Worm (Caenorhabditis elegans) whole organism, L3 larva: ENCODE data around the gene C09G4.4.

Experiments
- aly-2 ChIP-seq: fragments of 150-350 bp; optimal IDR thresholded peaks from 2 replicates; lab custom pipeline; 2014; ENCODE audit warnings: missing biosample characterization, missing genetic modification characterization
- elt-3 ChIP-seq, 3 experiments: fragments of 150-350 bp in 1 of 3; sonication (generic microtip) in 2 of 3; optimal IDR thresholded peaks; 2 replicates in 2 of 3; 4 replicates in 1 of 3; lab custom pipeline; 2014 to 2017; ENCODE audit warnings: missing biosample characterization in 3 of 3, missing genetic modification characterization in 3 of 3
- lin-39 ChIP-seq: fragments of 150-350 bp; optimal IDR thresholded peaks from 2 replicates; lab custom pipeline; 2018; ENCODE audit warnings: missing biosample characterization, missing genetic modification reagents, missing genetic modification characterization
- mdl-1 ChIP-seq: fragments of 150-350 bp; optimal IDR thresholded peaks from 2 replicates; lab custom pipeline; 2014; ENCODE audit warnings: missing biosample characterization, missing genetic modification characterization
- nhr-11 ChIP-seq: fragments of 150-350 bp; optimal IDR thresholded peaks from 2 replicates; lab custom pipeline; 2014; ENCODE audit warnings: missing biosample characterization, missing genetic modification characterization
- pha-4 ChIP-seq: fragments of 150-350 bp; optimal IDR thresholded peaks from 2 replicates; lab custom pipeline; 2014; ENCODE audit warnings: missing biosample characterization, missing genetic modification reagents, missing genetic modification characterization
- unc-62 ChIP-seq: fragments of 150-350 bp; sonication (generic microtip); optimal IDR thresholded peaks from 4 replicates; lab custom pipeline; 2014; ENCODE audit warnings: missing biosample characterization, missing genetic modification reagents, missing genetic modification characterization
- zag-1 ChIP-seq: fragments of 150-350 bp; optimal IDR thresholded peaks from 2 replicates; lab custom pipeline; 2014; ENCODE audit warnings: missing biosample characterization, missing genetic modification characterization

- TF ChIP-seq elt-3 (tag; optimal IDR thresholded peaks at IDR 0.05; lab: Kevin White, UChicago) (no peak), zag-1 (tag; lab: Kevin White, UChicago) (no peak), lin-39 (tag; lab: Kevin White, UChicago) (no peak), unc-62 (no peak), aly-2 (tag; lab: Kevin White, UChicago) (no peak), mdl-1 (tag; lab: Kevin White, UChicago) (no peak), pha-4 (tag; lab: Kevin White, UChicago) (no peak), nhr-11 (tag; lab: Kevin White, UChicago) (no peak)
Observed at ce11 chrIV:8532796-8533195, 20.0 kb downstream of the C09G4.4 start.
